Fruit fly (Drosophila melanogaster) ovary, adult (tissue): ENCODE results near the gene CG12182.

ENCODE experiments used
- CG17801 ChIP-seq: fragments of 200-800 bp; optimal IDR thresholded peaks from 2 replicates; lab custom pipeline; 2019; ENCODE audit warnings: missing biosample characterization, mild to moderate bottlenecking, missing genetic modification characterization, moderate library complexity; ENCODE audit not compliant: partially characterized antibody

CG12182 gene

dm6 chr3L:2555670-2556069, 43.7 kb downstream of the CG12182 start:
- no peak for TF ChIP-seq CG17801 (GFP tag; lab: Kevin White, UChicago)

DNA sequence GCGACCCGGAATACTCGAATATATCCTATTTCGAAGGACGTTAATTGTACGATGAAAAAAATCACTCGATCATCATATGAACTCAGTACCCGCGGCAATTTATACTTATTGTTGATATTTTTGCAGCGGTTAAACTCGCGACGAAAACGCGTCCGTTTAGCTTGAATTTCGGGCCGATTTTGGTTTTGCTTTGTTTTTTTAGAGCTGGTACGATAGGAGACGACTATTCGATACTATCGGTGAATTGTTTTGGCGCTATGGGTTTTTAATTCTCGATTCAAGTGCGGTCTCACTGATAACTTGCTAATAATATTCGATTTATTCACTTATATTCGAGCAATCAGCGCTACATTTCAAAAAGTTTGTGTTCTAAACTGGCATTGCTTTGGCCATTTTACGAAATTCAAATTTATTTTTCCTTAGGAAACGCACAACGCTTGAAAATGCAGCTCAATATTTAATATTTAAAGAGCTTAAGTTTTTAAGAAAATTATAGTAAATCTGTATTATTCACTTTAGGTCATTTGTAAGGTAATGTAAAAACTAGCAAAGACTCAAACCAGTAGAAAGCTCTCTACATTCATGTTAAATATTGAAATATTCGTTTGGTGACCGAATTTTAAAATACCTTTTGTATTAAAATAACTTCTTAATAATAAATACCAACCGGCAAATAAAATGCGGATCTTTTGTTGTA, 45.1 kb downstream of the CG12182 start, which contains the start of gene Spn:
Gene Spn (minus strand): TSS at position 175 of the 697 bp plus-strand sequence.
- TF ChIP-seq CG17801 (GFP tag; lab: Kevin White, UChicago), result peak; percentile 86

dm6 chr3L:2552844-2553839, 46.2 kb downstream of the CG12182 start:
- peak; percentile 95 for TF ChIP-seq CG17801 (GFP tag; lab: Kevin White, UChicago)

DNA sequence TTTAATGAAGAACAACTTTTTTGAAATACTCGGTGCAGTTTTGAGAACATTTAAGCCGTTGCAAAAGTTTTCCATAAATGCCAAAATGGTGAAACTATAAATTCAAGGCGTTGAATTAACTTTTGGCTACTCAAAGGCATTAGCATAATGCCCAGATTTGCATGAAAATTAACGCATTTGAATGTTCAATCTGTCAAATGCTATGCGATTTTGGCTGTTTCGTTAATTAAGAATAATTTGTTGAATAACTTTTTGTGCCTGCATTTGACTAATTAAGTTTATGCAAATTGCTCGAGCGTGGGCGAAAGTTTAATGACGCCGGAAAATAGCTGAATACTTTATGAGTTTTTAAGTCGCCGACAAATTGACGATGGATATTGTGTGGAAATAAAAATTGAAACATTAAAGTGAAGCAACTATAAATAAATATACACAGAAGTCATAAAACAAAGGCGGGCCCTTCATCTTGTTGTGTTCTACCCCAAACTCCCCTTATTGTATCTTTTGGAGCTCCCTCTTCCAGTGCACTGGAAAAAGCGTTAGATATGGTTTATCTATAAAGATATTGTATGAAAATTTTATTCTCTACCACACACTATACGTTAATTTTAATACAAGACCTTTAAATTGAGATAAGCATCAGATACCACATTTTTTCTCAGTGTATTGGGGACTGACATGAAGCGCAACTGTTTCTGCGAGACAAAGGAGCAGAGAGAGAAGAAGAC, 47.1 kb downstream of the CG12182 start:
- no peak for TF ChIP-seq CG17801 (GFP tag; lab: Kevin White, UChicago)

- no peak for TF ChIP-seq CG17801 (GFP tag; lab: Kevin White, UChicago)
These were observed 48.2 kb downstream of the CG12182 start for dm6 chr3L:2551137-2551676.

- no peak for TF ChIP-seq CG17801 (GFP tag; lab: Kevin White, UChicago)
These were observed 50.4 kb downstream of the CG12182 start for dm6 chr3L:2548932-2549331.

- TF ChIP-seq CG17801 (GFP tag; lab: Kevin White, UChicago), result no peak
These were observed 53.5 kb downstream of the CG12182 start for dm6 chr3L:2545913-2546312.
